Worm (Caenorhabditis elegans): Measurements from ENCODE around the gene F09F9.3.

- TF ChIP-seq nhr-76 (tag; optimal IDR thresholded peaks at IDR 0.05), result no peak
- TF ChIP-seq ZK546.5 (tag; optimal IDR thresholded peaks at IDR 0.05), result no peak
- TF ChIP-seq T20F7.1 (GFP tag; optimal IDR thresholded peaks at IDR 0.05), result no peak
- TF ChIP-seq nhr-28 (tag; optimal IDR thresholded peaks at IDR 0.05), result no peak
- no peak for TF ChIP-seq ces-1 (GFP tag; optimal IDR thresholded peaks at IDR 0.05)
- TF ChIP-seq lir-3 (tag; optimal IDR thresholded peaks at IDR 0.05), result no peak
- TF ChIP-seq lin-1 (GFP tag; IDR thresholded peaks at IDR 0.05), result no peak
- TF ChIP-seq lim-7 (GFP tag; IDR thresholded peaks at IDR 0.05), result no peak
- no peak for TF ChIP-seq aly-2 (tag; optimal IDR thresholded peaks at IDR 0.05)
- TF ChIP-seq tra-1 (GFP tag; IDR thresholded peaks at IDR 0.05), result no peak
- TF ChIP-seq mdl-1 (tag; optimal IDR thresholded peaks at IDR 0.05), result no peak
- no peak for TF ChIP-seq daf-19 (GFP tag; conservative IDR thresholded peaks at IDR 0.05)
- TF ChIP-seq pqm-1 (tag; optimal IDR thresholded peaks at IDR 0.05), result no peak
- TF ChIP-seq hlh-30 (tag; optimal IDR thresholded peaks at IDR 0.05; ENCODE audit: insufficient read depth), result no peak
Observed at ce11 chrX:4123368-4123767, 2.5 kb upstream of the F09F9.3 start.

Data from whole organism, L4 larva.